Worm (Caenorhabditis elegans) whole organism, L4 larva: Measurements from ENCODE around the gene F36F12.7.
A peak's percentile ranks its signal among the peaks of the same experiment; 100 is the strongest.

ENCODE experiments used
- F26F4.8 ChIP-seq: fragments of 200-800 bp; sonication (Bioruptor generic); conservative IDR thresholded peaks from 2 replicates; pipeline ENCODE4 v1.3.6; 2022; ENCODE audit warnings: missing genetic modification characterization, missing compliant biosample characterization
- F49E8.2 ChIP-seq: sonication (generic microtip); optimal IDR thresholded peaks from 2 replicates; lab custom pipeline; 2016; ENCODE audit warnings: missing compliant biosample characterization, mild to moderate bottlenecking, missing genetic modification characterization, borderline replicate concordance
- T20F7.1 ChIP-seq: fragments of 200-800 bp; sonication (Bioruptor generic); optimal IDR thresholded peaks from 2 replicates; lab custom pipeline; 2018; ENCODE audit warnings: mild to moderate bottlenecking, missing genetic modification characterization, missing compliant biosample characterization
- Y105C5A.15 ChIP-seq: fragments of 200-800 bp; sonication (Bioruptor generic); IDR thresholded peaks from 2 replicates; pipeline ENCODE4 v1.3.6; 2022; ENCODE audit warnings: missing genetic modification characterization, missing compliant biosample characterization
- Y48G9A.11 ChIP-seq: fragments of 200-800 bp; sonication (Bioruptor generic); IDR thresholded peaks from 2 replicates; pipeline ENCODE4 v1.3.6; 2022; ENCODE audit warnings: missing genetic modification reagents, missing genetic modification characterization, missing compliant biosample characterization
- Y75B8A.6 ChIP-seq: fragments of 200-800 bp; sonication (Bioruptor generic); IDR thresholded peaks from 2 replicates; pipeline ENCODE4 v1.3.6; 2022; ENCODE audit warnings: missing genetic modification reagents, missing genetic modification characterization, missing compliant biosample characterization
- ZK337.2 ChIP-seq: fragments of 200-800 bp; sonication (Bioruptor generic); IDR thresholded peaks from 2 replicates; pipeline ENCODE4 v1.3.6; 2022; ENCODE audit warnings: missing genetic modification reagents, missing genetic modification characterization, missing compliant biosample characterization
- aha-1 ChIP-seq: fragments of 150-350 bp; peaks from one replicate; lab custom pipeline; 2014; ENCODE audit warnings: missing biosample characterization, missing genetic modification characterization
- ama-1 ChIP-seq: fragments of 150-350 bp; optimal IDR thresholded peaks from 2 replicates; lab custom pipeline; 2014; ENCODE audit warnings: inconsistent platforms, mixed read lengths
- arid-1 ChIP-seq: fragments of 200-800 bp; sonication (Bioruptor generic); conservative IDR thresholded peaks from 2 replicates; pipeline ENCODE4 v1.3.6; 2022; ENCODE audit warnings: missing genetic modification reagents, missing genetic modification characterization, missing compliant biosample characterization
- ceh-20 ChIP-seq: fragments of 200-800 bp; sonication (Bioruptor generic); IDR thresholded peaks from 2 replicates; pipeline ENCODE4 v1.3.6; 2022; ENCODE audit warnings: missing genetic modification reagents, missing genetic modification characterization, missing compliant biosample characterization
- ceh-28 ChIP-seq: fragments of 150-350 bp; optimal IDR thresholded peaks from 2 replicates; lab custom pipeline; 2014; ENCODE audit warnings: missing biosample characterization, missing genetic modification reagents, missing genetic modification characterization
- cey-2 ChIP-seq: sonication (generic microtip); optimal IDR thresholded peaks from 3 replicates; lab custom pipeline; 2017; ENCODE audit warnings: missing genetic modification characterization, mild to moderate bottlenecking, missing compliant biosample characterization, antibody characterized with exemption, borderline replicate concordance; ENCODE audit not compliant: insufficient read depth
- daf-16 ChIP-seq, 3 experiments: sonication (generic microtip); optimal IDR thresholded peaks; 2 replicates each; lab custom pipeline; 2016 to 2017; ENCODE audit warnings: missing genetic modification characterization in 3 of 3, missing genetic modification reagents in 3 of 3, mild to moderate bottlenecking in 2 of 3, missing compliant biosample characterization in 2 of 3, missing biosample characterization in 1 of 3, moderate library complexity in 1 of 3
- dmd-6 ChIP-seq: fragments of 200-800 bp; sonication (Bioruptor generic); IDR thresholded peaks from 2 replicates; pipeline ENCODE4 v1.3.6; 2022; ENCODE audit warnings: missing genetic modification reagents, missing genetic modification characterization, missing compliant biosample characterization
- dmd-9 ChIP-seq: fragments of 200-800 bp; sonication (Bioruptor generic); IDR thresholded peaks from 2 replicates; pipeline ENCODE4 v1.3.6; 2022; ENCODE audit warnings: missing genetic modification reagents, missing genetic modification characterization, missing compliant biosample characterization
- hif-1 ChIP-seq, 2 experiments: sonication (generic microtip); optimal IDR thresholded peaks; 2 replicates each; lab custom pipeline; 2016 to 2017; ENCODE audit warnings: missing compliant biosample characterization in 2 of 2, missing genetic modification characterization in 2 of 2, missing genetic modification reagents in 2 of 2, missing genotype in 2 of 2, mild to moderate bottlenecking in 1 of 2
- hlh-11 ChIP-seq: fragments of 200-800 bp; sonication (Bioruptor generic); optimal IDR thresholded peaks from 2 replicates; lab custom pipeline; 2018; ENCODE audit warnings: mild to moderate bottlenecking, missing genetic modification characterization, missing compliant biosample characterization
- hlh-30 ChIP-seq: sonication (generic microtip); optimal IDR thresholded peaks from 2 replicates; lab custom pipeline; 2017; ENCODE audit warnings: antibody characterized with exemption, mild to moderate bottlenecking, missing genetic modification characterization, missing compliant biosample characterization; ENCODE audit not compliant: insufficient read depth
- jun-1 ChIP-seq: fragments of 150-350 bp; optimal IDR thresholded peaks from 2 replicates; lab custom pipeline; 2014; ENCODE audit warnings: missing biosample characterization, missing genetic modification reagents, missing genetic modification characterization
- lim-7 ChIP-seq: fragments of 200-800 bp; sonication (Bioruptor generic); IDR thresholded peaks from 2 replicates; pipeline ENCODE4 v1.3.6; 2022; ENCODE audit warnings: missing genetic modification characterization, missing compliant biosample characterization
- lin-1 ChIP-seq: fragments of 200-800 bp; sonication (Bioruptor generic); IDR thresholded peaks from 2 replicates; pipeline ENCODE4 v1.3.6; 2022; ENCODE audit warnings: missing genetic modification reagents, missing genetic modification characterization, missing compliant biosample characterization
- lin-38 ChIP-seq: fragments of 200-800 bp; sonication (Bioruptor generic); IDR thresholded peaks from 2 replicates; pipeline ENCODE4 v1.3.6; 2022; ENCODE audit warnings: missing genetic modification reagents, missing genetic modification characterization, missing compliant biosample characterization
- lir-3 ChIP-seq: sonication (generic microtip); optimal IDR thresholded peaks from 2 replicates; lab custom pipeline; 2016; ENCODE audit warnings: mild to moderate bottlenecking, missing genetic modification characterization, missing compliant biosample characterization
- nhr-10 ChIP-seq: fragments of 150-350 bp; optimal IDR thresholded peaks from 2 replicates; lab custom pipeline; 2014; ENCODE audit warnings: missing biosample characterization, missing genetic modification characterization
- nhr-102 ChIP-seq: sonication (generic microtip); optimal IDR thresholded peaks from 2 replicates; lab custom pipeline; 2016; ENCODE audit warnings: mild to moderate bottlenecking, missing genetic modification characterization, moderate library complexity, missing compliant biosample characterization
- nhr-11 ChIP-seq: fragments of 150-350 bp; optimal IDR thresholded peaks from 2 replicates; lab custom pipeline; 2014; ENCODE audit warnings: missing biosample characterization, missing genetic modification characterization
- nhr-237 ChIP-seq: sonication (generic microtip); optimal IDR thresholded peaks from 2 replicates; lab custom pipeline; 2017; ENCODE audit warnings: missing biosample characterization, missing genetic modification characterization
- nhr-25 ChIP-seq: sonication (generic microtip); optimal IDR thresholded peaks from 2 replicates; lab custom pipeline; 2017; ENCODE audit warnings: missing genetic modification characterization, mild to moderate bottlenecking, missing compliant biosample characterization, antibody characterized with exemption, moderate library complexity, borderline replicate concordance; ENCODE audit not compliant: insufficient read depth
- nhr-28 ChIP-seq: fragments of 150-350 bp; optimal IDR thresholded peaks from 2 replicates; lab custom pipeline; 2014; ENCODE audit warnings: missing biosample characterization, missing genetic modification characterization
- nhr-76 ChIP-seq: fragments of 150-350 bp; optimal IDR thresholded peaks from 2 replicates; lab custom pipeline; 2014; ENCODE audit warnings: missing biosample characterization, missing genetic modification characterization
- pha-4 ChIP-seq, 2 experiments: fragments of 150-350 bp in 1 of 2; fragments of 200-800 bp in 1 of 2; sonication (Bioruptor generic) in 1 of 2; IDR thresholded peaks in 1 of 2; optimal IDR thresholded peaks in 1 of 2; 2 replicates each; pipeline versions ENCODE4 v1.3.6 to Lab custom; 2014 to 2022; ENCODE audit warnings: missing genetic modification characterization in 2 of 2, missing genetic modification reagents in 2 of 2, missing biosample characterization in 1 of 2, missing compliant biosample characterization in 1 of 2
- php-3 ChIP-seq: fragments of 200-800 bp; sonication (Bioruptor generic); IDR thresholded peaks from 2 replicates; pipeline ENCODE4 v1.3.6; 2022; ENCODE audit warnings: missing genetic modification reagents, missing genetic modification characterization, missing compliant biosample characterization
- pqm-1 ChIP-seq: sonication (generic microtip); optimal IDR thresholded peaks from 2 replicates; lab custom pipeline; 2017; ENCODE audit warnings: missing biosample characterization, missing genetic modification characterization
- rbr-2 ChIP-seq: sonication (generic microtip); optimal IDR thresholded peaks from 2 replicates; lab custom pipeline; 2016; ENCODE audit warnings: missing genotype, missing genetic modification characterization, missing compliant biosample characterization
- saeg-2 ChIP-seq: fragments of 200-800 bp; sonication (Bioruptor generic); IDR thresholded peaks from 2 replicates; pipeline ENCODE4 v1.3.6; 2022; ENCODE audit warnings: missing genetic modification reagents, missing genetic modification characterization, missing compliant biosample characterization
- skn-1 ChIP-seq: fragments of 150-350 bp; optimal IDR thresholded peaks from 2 replicates; lab custom pipeline; 2014; ENCODE audit warnings: missing biosample characterization, missing genetic modification characterization
- snpc-1.2 ChIP-seq: fragments of 200-800 bp; sonication (Bioruptor generic); IDR thresholded peaks from 2 replicates; pipeline ENCODE4 v1.3.6; 2022; ENCODE audit warnings: missing genetic modification reagents, missing genetic modification characterization, missing compliant biosample characterization
- snpc-4 ChIP-seq: fragments of 150-350 bp; optimal IDR thresholded peaks from 2 replicates; lab custom pipeline; 2014; ENCODE audit warnings: missing biosample characterization, missing genetic modification characterization
- spr-3 ChIP-seq: fragments of 200-800 bp; sonication (Bioruptor generic); optimal IDR thresholded peaks from 2 replicates; lab custom pipeline; 2018; ENCODE audit warnings: mild to moderate bottlenecking, missing genetic modification characterization, missing compliant biosample characterization
- unc-130 ChIP-seq: sonication (generic microtip); optimal IDR thresholded peaks from 2 replicates; lab custom pipeline; 2016; ENCODE audit warnings: missing genetic modification reagents, missing genetic modification characterization, missing compliant biosample characterization
- unc-39 ChIP-seq: sonication (generic microtip); optimal IDR thresholded peaks from 2 replicates; lab custom pipeline; 2017; ENCODE audit warnings: missing biosample characterization, missing genetic modification characterization
- zfp-2 ChIP-seq: sonication (generic microtip); optimal IDR thresholded peaks from 2 replicates; lab custom pipeline; 2016; ENCODE audit warnings: mild to moderate bottlenecking, missing genetic modification characterization, missing compliant biosample characterization
- zip-11 ChIP-seq: fragments of 200-800 bp; sonication (Bioruptor generic); IDR thresholded peaks from 2 replicates; pipeline ENCODE4 v1.3.6; 2022; ENCODE audit warnings: missing genetic modification characterization, missing compliant biosample characterization
- ztf-11 ChIP-seq: fragments of 150-350 bp; optimal IDR thresholded peaks from 2 replicates; lab custom pipeline; 2014; ENCODE audit warnings: missing biosample characterization, missing genetic modification characterization
- ztf-7 ChIP-seq: fragments of 150-350 bp; optimal IDR thresholded peaks from 2 replicates; lab custom pipeline; 2014; ENCODE audit warnings: missing biosample characterization, missing genetic modification characterization

Gene F36F12.7

DNA sequence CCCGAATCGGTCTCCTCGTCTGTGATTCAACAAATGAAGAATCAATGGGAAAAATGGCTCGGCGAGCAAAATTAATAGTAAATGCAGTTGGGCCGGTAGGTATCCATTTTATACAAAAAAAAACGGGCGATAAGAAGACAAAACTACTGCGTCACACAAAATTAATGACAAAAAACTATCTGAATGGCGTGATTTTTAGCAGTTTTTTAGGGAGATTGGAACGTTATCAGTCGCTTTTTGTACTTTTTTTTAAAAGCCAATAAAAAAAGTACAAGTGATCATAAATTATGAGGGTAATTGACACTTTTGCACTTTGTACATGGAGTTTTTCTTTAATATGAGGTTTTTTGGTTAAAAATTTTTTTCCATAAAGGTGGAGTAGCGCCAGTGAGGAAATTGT is 24.0 kb downstream of the F36F12.7 start (continued):
- TF ChIP-seq nhr-25 (tag; lab: Kevin White, UChicago) (no peak), unc-39 (tag; lab: Kevin White, UChicago) (no peak), rbr-2 (no peak), snpc-1.2 (GFP tag; lab: Robert Waterston, UW) (no peak), nhr-237 (tag; lab: Kevin White, UChicago) (no peak), pqm-1 (tag; lab: Kevin White, UChicago) (peak; percentile 72), F49E8.2 (tag; lab: Kevin White, UChicago) (no peak), lim-7 (GFP tag; lab: Robert Waterston, UW) (no peak), daf-16 (GFP tag; optimal IDR thresholded peaks at IDR 0.05; lab: Kevin White, UChicago) (no peak), daf-16 (tag; optimal IDR thresholded peaks at IDR 0.05; lab: Kevin White, UChicago) (peak; percentile 10), spr-3 (GFP tag; lab: Kevin White, UChicago) (no peak), nhr-28 (tag; lab: Kevin White, UChicago) (peak; percentile 1), arid-1 (no peak), cey-2 (no peak), ceh-28 (tag; lab: Kevin White, UChicago) (no peak), ztf-7 (tag; lab: Kevin White, UChicago) (no peak), saeg-2 (GFP tag; lab: Robert Waterston, UW) (no peak), hif-1 (tag; optimal IDR thresholded peaks at IDR 0.05; lab: Kevin White, UChicago) (no peak), ztf-11 (tag; lab: Kevin White, UChicago) (no peak), zip-11 (GFP tag; lab: Robert Waterston, UW) (no peak), php-3 (GFP tag; lab: Robert Waterston, UW) (peak; percentile 94), T20F7.1 (no peak), ceh-20 (GFP tag; lab: Robert Waterston, UW) (peak; percentile 83), nhr-10 (no peak), nhr-76 (tag; lab: Kevin White, UChicago) (no peak), ama-1 (lab: Kevin White, UChicago) (no peak)

DNA sequence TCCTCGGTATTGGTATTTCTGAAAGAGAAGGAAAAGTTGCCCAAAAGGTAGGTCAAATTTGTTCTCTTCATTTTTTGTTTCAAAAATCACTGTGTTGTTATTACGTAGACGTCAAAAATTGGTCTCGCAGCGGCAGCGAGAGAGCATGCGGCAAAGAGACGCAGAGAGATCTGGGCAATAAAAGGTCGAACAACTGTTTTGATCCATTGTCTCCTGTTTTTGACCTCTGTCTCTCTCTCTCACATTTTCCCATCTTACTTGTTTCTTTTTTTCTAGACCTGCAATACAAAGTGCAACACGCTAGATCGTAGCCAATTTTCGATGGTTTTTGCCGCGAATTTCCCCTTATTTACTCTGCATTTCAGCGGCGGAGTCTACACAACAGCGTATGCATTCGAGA is 27.4 kb downstream of the F36F12.7 start:
- TF ChIP-seq nhr-28 (tag; lab: Kevin White, UChicago), result peak; percentile 7
- 0 out of 2 replicates have a peak, but pooled peaks have one; percentile 13 for TF ChIP-seq lin-1 (GFP tag; lab: Robert Waterston, UW)
- no peak for TF ChIP-seq snpc-4 (tag; lab: Kevin White, UChicago)
- no peak for TF ChIP-seq lim-7 (GFP tag; lab: Robert Waterston, UW)
- TF ChIP-seq zfp-2 (tag; lab: Kevin White, UChicago), result no peak
- peak; percentile 13 for TF ChIP-seq ceh-28 (tag; lab: Kevin White, UChicago)
- TF ChIP-seq dmd-6, result peak; percentile 19; the same call in 1 of the 2 replicates
- no peak for TF ChIP-seq ztf-11 (tag; lab: Kevin White, UChicago)
- no peak for TF ChIP-seq daf-16 (GFP tag; optimal IDR thresholded peaks at IDR 0.05; lab: Kevin White, UChicago)
- peak; percentile 82 for TF ChIP-seq daf-16 (tag; optimal IDR thresholded peaks at IDR 0.05; lab: Kevin White, UChicago)
- TF ChIP-seq skn-1 (tag; lab: Kevin White, UChicago), result no peak
- no peak for TF ChIP-seq nhr-11 (tag; lab: Kevin White, UChicago)
- no peak for TF ChIP-seq ama-1 (lab: Kevin White, UChicago)

DNA sequence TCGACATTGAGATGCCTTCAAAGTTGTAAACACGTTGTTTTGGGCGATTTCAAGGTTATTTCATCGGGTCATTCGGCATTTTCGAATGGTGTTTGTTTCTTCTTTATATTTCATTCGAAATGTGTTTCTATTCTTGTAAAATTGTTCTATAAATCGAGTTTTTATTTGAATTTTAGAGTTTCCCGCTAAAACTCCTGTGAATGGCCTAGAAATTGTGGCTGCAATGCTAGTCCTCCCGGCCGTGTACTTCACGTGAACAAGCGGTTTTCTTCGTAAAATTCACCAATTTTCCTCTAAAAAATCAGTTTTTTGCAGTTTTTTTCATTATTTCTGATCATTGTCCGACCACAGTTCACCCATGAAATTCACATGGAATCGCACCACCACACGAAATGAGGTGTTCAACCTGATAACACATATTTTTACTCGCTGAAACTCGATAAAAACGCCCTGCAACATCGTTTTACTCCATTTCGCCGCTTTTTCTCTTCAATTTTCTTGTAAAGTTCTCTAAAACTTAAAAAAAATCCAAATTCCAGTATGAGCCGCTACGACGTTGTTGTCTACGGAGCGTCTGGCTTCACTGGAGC is 28.0 kb downstream of the F36F12.7 start, which contains the start of gene ldp-1:
ldp-1 (plus strand) TSS at position 540 of the 590 bp plus-strand sequence.
- TF ChIP-seq Y75B8A.6 (GFP tag; lab: Robert Waterston, UW), result no peak
- TF ChIP-seq ZK337.2, result peak; percentile 78
- TF ChIP-seq jun-1 (tag; lab: Kevin White, UChicago), result no peak
- peak; percentile 34 for TF ChIP-seq hlh-11
- no peak for TF ChIP-seq lim-7 (GFP tag; lab: Robert Waterston, UW)
- TF ChIP-seq Y105C5A.15 (GFP tag; lab: Robert Waterston, UW), result no peak
- TF ChIP-seq pha-4 (GFP tag; IDR thresholded peaks at IDR 0.05; lab: Robert Waterston, UW), result no peak
- no peak for TF ChIP-seq pha-4 (tag; optimal IDR thresholded peaks at IDR 0.05; lab: Kevin White, UChicago)
- TF ChIP-seq rbr-2, result peak; percentile 13
- TF ChIP-seq Y48G9A.11 (GFP tag; lab: Robert Waterston, UW), result no peak
- peak; percentile 25 for TF ChIP-seq F49E8.2 (tag; lab: Kevin White, UChicago)
- no peak for TF ChIP-seq lir-3 (tag; lab: Kevin White, UChicago)
- TF ChIP-seq zip-11 (GFP tag; lab: Robert Waterston, UW), result no peak
- no peak for TF ChIP-seq F26F4.8
- peak; percentile 31 for TF ChIP-seq unc-130
- TF ChIP-seq aha-1 (tag; lab: Kevin White, UChicago), result no peak
- no peak for TF ChIP-seq hlh-30 (tag; lab: Kevin White, UChicago)
- no peak for TF ChIP-seq nhr-102 (tag; lab: Kevin White, UChicago)
- peak; percentile 64 for TF ChIP-seq lin-38 (GFP tag; lab: Robert Waterston, UW)
- TF ChIP-seq dmd-9, result peak; percentile 78
